Worm (Caenorhabditis elegans) whole organism, late embryonic: ENCODE results near the gene gst-30.
"Not testable (repeated sequence)": the region's sequence is repeated elsewhere in the genome, so short reads cannot be mapped to it uniquely, and the experiment has no call there.

Source experiments
- C08G9.2 ChIP-seq: sonication (generic microtip); optimal IDR thresholded peaks from 2 replicates; lab custom pipeline; 2016; ENCODE audit warnings: mild to moderate bottlenecking, missing genetic modification characterization, moderate library complexity, missing compliant biosample characterization
- C38D4.7 ChIP-seq: fragments of 200-800 bp; sonication (Bioruptor generic); optimal IDR thresholded peaks from 2 replicates; lab custom pipeline; 2018; ENCODE audit warnings: mild to moderate bottlenecking, missing genetic modification characterization, moderate library complexity, missing compliant biosample characterization
- F13H6.1 ChIP-seq: sonication (generic microtip); optimal IDR thresholded peaks from 2 replicates; lab custom pipeline; 2016; ENCODE audit warnings: missing genetic modification characterization, missing compliant biosample characterization
- K02D7.2 ChIP-seq: sonication (generic microtip); optimal IDR thresholded peaks from 2 replicates; lab custom pipeline; 2017; ENCODE audit warnings: mild to moderate bottlenecking, missing genetic modification characterization, missing compliant biosample characterization
- T23F11.4 ChIP-seq: fragments of 200-800 bp; sonication (Bioruptor generic); optimal IDR thresholded peaks from 2 replicates; lab custom pipeline; 2018; ENCODE audit warnings: mild to moderate bottlenecking, missing genetic modification characterization, missing compliant biosample characterization
- ceh-19 ChIP-seq: fragments of 200-800 bp; sonication (Bioruptor generic); optimal IDR thresholded peaks from 2 replicates; lab custom pipeline; 2018; ENCODE audit warnings: mild to moderate bottlenecking, missing genetic modification characterization, missing compliant biosample characterization
- ceh-2 ChIP-seq: sonication (generic microtip); optimal IDR thresholded peaks from 2 replicates; lab custom pipeline; 2016; ENCODE audit warnings: missing genotype, missing genetic modification characterization, missing compliant biosample characterization
- ceh-22 ChIP-seq: sonication (generic microtip); optimal IDR thresholded peaks from 2 replicates; lab custom pipeline; 2017; ENCODE audit warnings: missing biosample characterization, missing genetic modification characterization
- ceh-30 ChIP-seq: fragments of 150-350 bp; optimal IDR thresholded peaks from 2 replicates; lab custom pipeline; 2014; ENCODE audit warnings: missing biosample characterization, missing genetic modification characterization
- ceh-45 ChIP-seq: fragments of 200-800 bp; sonication (Bioruptor generic); IDR thresholded peaks from 2 replicates; pipeline ENCODE4 v1.3.6; 2022; ENCODE audit warnings: missing genetic modification reagents, missing genetic modification characterization, missing compliant biosample characterization
- ceh-48 ChIP-seq: sonication (generic microtip); optimal IDR thresholded peaks from 2 replicates; lab custom pipeline; 2016; ENCODE audit warnings: missing genetic modification characterization, inconsistent platforms, missing compliant biosample characterization
- che-1 ChIP-seq: sonication (generic microtip); optimal IDR thresholded peaks from 2 replicates; lab custom pipeline; 2016; ENCODE audit warnings: mild to moderate bottlenecking, missing genetic modification characterization, missing compliant biosample characterization
- elt-2 ChIP-seq: sonication (generic microtip); optimal IDR thresholded peaks from 2 replicates; lab custom pipeline; 2016; ENCODE audit warnings: missing genetic modification reagents, missing genetic modification characterization, missing compliant biosample characterization
- fax-1 ChIP-seq: sonication (generic microtip); optimal IDR thresholded peaks from 2 replicates; lab custom pipeline; 2016; ENCODE audit warnings: missing genotype, missing genetic modification characterization, missing compliant biosample characterization
- fkh-6 ChIP-seq: sonication (generic microtip); optimal IDR thresholded peaks from 2 replicates; lab custom pipeline; 2016; ENCODE audit warnings: missing genetic modification characterization, missing compliant biosample characterization
- gmeb-2 ChIP-seq: sonication (generic microtip); optimal IDR thresholded peaks from 2 replicates; lab custom pipeline; 2016; ENCODE audit warnings: missing genetic modification characterization, inconsistent platforms, missing compliant biosample characterization
- hlh-13 ChIP-seq: fragments of 200-800 bp; sonication (Bioruptor generic); optimal IDR thresholded peaks from 2 replicates; lab custom pipeline; 2018; ENCODE audit warnings: mild to moderate bottlenecking, missing genetic modification characterization, missing compliant biosample characterization
- lim-6 ChIP-seq: sonication (generic microtip); optimal IDR thresholded peaks from 2 replicates; lab custom pipeline; 2016; ENCODE audit warnings: missing genetic modification characterization, missing compliant biosample characterization
- madf-2 ChIP-seq: sonication (generic microtip); optimal IDR thresholded peaks from 2 replicates; lab custom pipeline; 2017; ENCODE audit warnings: missing genetic modification characterization, missing compliant biosample characterization
- mec-3 ChIP-seq: sonication (generic microtip); optimal IDR thresholded peaks from 2 replicates; lab custom pipeline; 2016; ENCODE audit warnings: borderline replicate concordance, missing genetic modification characterization, missing compliant biosample characterization
- nfya-1 ChIP-seq: sonication (generic microtip); optimal IDR thresholded peaks from 2 replicates; lab custom pipeline; 2017; ENCODE audit warnings: missing genetic modification characterization, mild to moderate bottlenecking, missing compliant biosample characterization, antibody characterized with exemption, moderate library complexity
- nhr-11 ChIP-seq: fragments of 150-350 bp; optimal IDR thresholded peaks from 2 replicates; lab custom pipeline; 2014; ENCODE audit warnings: missing biosample characterization, missing genetic modification characterization
- nhr-232 ChIP-seq: sonication (generic microtip); optimal IDR thresholded peaks from 2 replicates; lab custom pipeline; 2016; ENCODE audit warnings: missing genetic modification characterization, missing compliant biosample characterization
- odd-2 ChIP-seq: sonication (generic microtip); optimal IDR thresholded peaks from 2 replicates; lab custom pipeline; 2017; ENCODE audit warnings: antibody characterized with exemption, mild to moderate bottlenecking, missing genetic modification characterization, missing compliant biosample characterization
- pag-3 ChIP-seq: sonication (generic microtip); optimal IDR thresholded peaks from 2 replicates; lab custom pipeline; 2016; ENCODE audit warnings: missing compliant biosample characterization, missing genetic modification characterization, borderline replicate concordance
- pha-2 ChIP-seq: sonication (generic microtip); optimal IDR thresholded peaks from 2 replicates; lab custom pipeline; 2017; ENCODE audit warnings: mild to moderate bottlenecking, missing genetic modification characterization, missing compliant biosample characterization
- pha-4 ChIP-seq: fragments of 150-350 bp; optimal IDR thresholded peaks from 2 replicates; lab custom pipeline; 2018; ENCODE audit warnings: missing biosample characterization, missing genetic modification reagents, missing genetic modification characterization
- pqm-1 ChIP-seq: sonication (generic microtip); optimal IDR thresholded peaks from 2 replicates; lab custom pipeline; 2016; ENCODE audit warnings: missing genetic modification characterization, missing compliant biosample characterization
- pros-1 ChIP-seq: fragments of 150-350 bp; optimal IDR thresholded peaks from 2 replicates; lab custom pipeline; 2014; ENCODE audit warnings: missing biosample characterization, missing genetic modification reagents, missing genetic modification characterization
- ref-2 ChIP-seq: sonication (generic microtip); optimal IDR thresholded peaks from 2 replicates; lab custom pipeline; 2016; ENCODE audit warnings: missing genetic modification characterization, missing compliant biosample characterization
- sdc-2 ChIP-seq: sonication (generic microtip); optimal IDR thresholded peaks from 2 replicates; lab custom pipeline; 2016; ENCODE audit warnings: missing genotype, missing genetic modification characterization, missing compliant biosample characterization
- sox-2 ChIP-seq: fragments of 200-800 bp; sonication (Bioruptor generic); IDR thresholded peaks from 2 replicates; pipeline ENCODE4 v1.3.6; 2022; ENCODE audit warnings: missing genetic modification reagents, missing genetic modification characterization, missing compliant biosample characterization
- syd-9 ChIP-seq: sonication (generic microtip); optimal IDR thresholded peaks from 2 replicates; lab custom pipeline; 2016; ENCODE audit warnings: mild to moderate bottlenecking, missing genetic modification characterization, moderate library complexity, missing compliant biosample characterization
- tbx-2 ChIP-seq: sonication (generic microtip); optimal IDR thresholded peaks from 2 replicates; lab custom pipeline; 2016; ENCODE audit warnings: missing genetic modification characterization, missing compliant biosample characterization
- tbx-7 ChIP-seq: sonication (generic microtip); optimal IDR thresholded peaks from 2 replicates; lab custom pipeline; 2016; ENCODE audit warnings: missing genotype, missing genetic modification characterization, missing compliant biosample characterization
- ttx-3 ChIP-seq: sonication (generic microtip); optimal IDR thresholded peaks from 2 replicates; lab custom pipeline; 2016; ENCODE audit warnings: missing genetic modification reagents, missing genetic modification characterization, missing compliant biosample characterization
- unc-3 ChIP-seq, 2 experiments: fragments of 200-800 bp in 1 of 2; sonication (Bioruptor generic) in 1 of 2; sonication (generic microtip) in 1 of 2; conservative IDR thresholded peaks in 1 of 2; optimal IDR thresholded peaks in 1 of 2; 2 replicates each; pipeline versions ENCODE4 v1.3.6 to Lab custom; 2016 to 2022; ENCODE audit warnings: missing compliant biosample characterization in 2 of 2, missing genetic modification characterization in 2 of 2, missing genetic modification reagents in 1 of 2
- unc-42 ChIP-seq: sonication (generic microtip); optimal IDR thresholded peaks from 2 replicates; lab custom pipeline; 2016; ENCODE audit warnings: missing genotype, missing genetic modification characterization, missing compliant biosample characterization
- unc-55 ChIP-seq: sonication (generic microtip); optimal IDR thresholded peaks from 2 replicates; lab custom pipeline; 2017; ENCODE audit warnings: missing biosample characterization, missing genetic modification reagents, missing genetic modification characterization
- unc-86 ChIP-seq: sonication (generic microtip); optimal IDR thresholded peaks from 2 replicates; lab custom pipeline; 2016; ENCODE audit warnings: missing genetic modification characterization, missing compliant biosample characterization
- zip-5 ChIP-seq: sonication (generic microtip); optimal IDR thresholded peaks from 2 replicates; lab custom pipeline; 2016; ENCODE audit warnings: missing genetic modification characterization, missing compliant biosample characterization
- ztf-16 ChIP-seq: sonication (generic microtip); optimal IDR thresholded peaks from 2 replicates; lab custom pipeline; 2017; ENCODE audit warnings: missing genetic modification characterization, missing compliant biosample characterization

Gene gst-30

ce11 chrII:4904277-4904676, 30.6 kb downstream of the gst-30 start (continued):
- TF ChIP-seq nfya-1 (tag; lab: Kevin White, UChicago) = peak; percentile 87
- no peak for TF ChIP-seq C08G9.2 (tag; lab: Kevin White, UChicago)
- no peak for TF ChIP-seq F13H6.1
- TF ChIP-seq ztf-16 = no peak
- no peak for TF ChIP-seq nhr-232 (tag; lab: Kevin White, UChicago)
- TF ChIP-seq pha-4 (tag; lab: Kevin White, UChicago) = no peak
- TF ChIP-seq elt-2 (tag; lab: Kevin White, UChicago) = peak; percentile 7
- TF ChIP-seq ceh-30 = peak; percentile 47
- no peak for TF ChIP-seq K02D7.2
- TF ChIP-seq unc-55 = peak; percentile 98
- no peak for TF ChIP-seq madf-2 (tag; lab: Kevin White, UChicago)
- no peak for TF ChIP-seq syd-9
- TF ChIP-seq ttx-3 (tag; lab: Kevin White, UChicago) = no peak
- TF ChIP-seq unc-86 (tag; lab: Kevin White, UChicago) = no peak
- no peak for TF ChIP-seq ref-2 (tag; lab: Kevin White, UChicago)
- no peak for TF ChIP-seq sdc-2 (tag; lab: Kevin White, UChicago)
- no peak for TF ChIP-seq pros-1 (tag; lab: Kevin White, UChicago)
- TF ChIP-seq ceh-22 = no peak
- TF ChIP-seq unc-3 (GFP tag; conservative IDR thresholded peaks at IDR 0.05; lab: Robert Waterston, UW) = no peak
- no peak for TF ChIP-seq unc-3 (tag; optimal IDR thresholded peaks at IDR 0.05; lab: Kevin White, UChicago)
- TF ChIP-seq fax-1 (tag; lab: Kevin White, UChicago) = no peak
- TF ChIP-seq hlh-13 = no peak
- TF ChIP-seq odd-2 (tag; lab: Kevin White, UChicago) = no peak
- no peak for TF ChIP-seq mec-3 (tag; lab: Kevin White, UChicago)
- no peak for TF ChIP-seq sox-2 (GFP tag; lab: Robert Waterston, UW)
- TF ChIP-seq ceh-19 = no peak
- no peak for TF ChIP-seq pha-2 (tag; lab: Kevin White, UChicago)
- no peak for TF ChIP-seq T23F11.4 (GFP tag; lab: Kevin White, UChicago)
- no peak for TF ChIP-seq pag-3 (tag; lab: Kevin White, UChicago)
- TF ChIP-seq tbx-7 (tag; lab: Kevin White, UChicago) = no peak
- no peak for TF ChIP-seq ceh-45
- peak; percentile 34 for TF ChIP-seq tbx-2
- TF ChIP-seq zip-5 (tag; lab: Kevin White, UChicago) = no peak
- TF ChIP-seq C38D4.7 (GFP tag; lab: Kevin White, UChicago) = no peak
- TF ChIP-seq ceh-2 (tag; lab: Kevin White, UChicago) = no peak
- TF ChIP-seq fkh-6 = no peak
- TF ChIP-seq unc-42 (tag; lab: Kevin White, UChicago) = peak; percentile 86
- no peak for TF ChIP-seq lim-6 (tag; lab: Kevin White, UChicago)
- no peak for TF ChIP-seq gmeb-2 (tag; lab: Kevin White, UChicago)
- no peak for TF ChIP-seq pqm-1 (tag; lab: Kevin White, UChicago)
- TF ChIP-seq che-1 (tag; lab: Kevin White, UChicago) = no peak
- TF ChIP-seq, all 69 proteins: peak for 12

ce11 chrII:4903696-4904095, 31.2 kb downstream of the gst-30 start, which contains the start of gene sgt-1:
Gene sgt-1, minus strand, starts transcription at chrII:4903796.
- TF ChIP-seq unc-55, nhr-11, ztf-16: not testable (repeated sequence)

DNA sequence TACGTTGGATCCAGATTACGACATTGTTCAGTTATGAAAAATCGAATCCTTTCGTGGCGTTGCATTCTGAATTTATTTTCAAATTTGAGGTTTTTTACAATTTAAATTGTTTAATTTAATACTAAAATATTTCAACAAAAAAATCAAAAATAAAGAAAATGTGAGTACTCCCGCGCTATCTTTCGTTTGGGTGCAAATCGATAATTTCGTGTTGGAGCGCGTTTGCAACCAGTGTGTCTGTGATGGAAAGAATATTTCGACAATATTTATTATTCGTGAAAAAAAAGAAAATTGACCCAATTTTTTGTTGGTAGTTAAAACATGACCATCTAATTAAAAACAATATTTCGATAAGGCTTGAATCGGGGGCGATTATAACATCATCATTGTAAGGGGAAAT, 32.8 kb downstream of the gst-30 start, which contains the start of gene R05F9.9:
Gene R05F9.9 (minus strand): TSS at position 66 of the 400 bp plus-strand sequence.
- TF ChIP-seq ceh-48 (tag; lab: Kevin White, UChicago) = peak; percentile 79
- no peak for TF ChIP-seq pha-4 (tag; lab: Kevin White, UChicago)
- peak; percentile 35 for TF ChIP-seq elt-2 (tag; lab: Kevin White, UChicago)
